Worm (Caenorhabditis elegans): ENCODE data around the gene unc-76.

DNA sequence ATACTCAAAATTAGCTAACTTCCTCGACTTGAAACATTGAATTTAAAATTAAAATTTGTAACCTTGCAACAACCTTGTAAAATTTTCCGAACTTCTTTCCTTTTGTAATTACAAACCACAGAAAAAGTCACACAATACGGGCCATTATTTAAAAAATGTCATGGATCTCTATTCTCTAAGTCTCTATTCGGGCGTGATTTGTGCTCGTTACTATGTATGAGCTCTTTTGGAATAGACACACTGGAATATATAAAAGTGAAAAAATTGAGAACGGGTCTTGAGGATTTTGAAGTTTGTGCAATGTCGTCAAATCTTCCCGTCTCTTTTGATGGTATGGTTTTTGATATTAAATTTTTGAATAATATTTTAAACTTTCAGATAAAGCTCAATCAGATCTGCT is 56.4 kb downstream of the unc-76 start, which contains the start of gene srr-7:
- no peak for TF ChIP-seq tab-1 (GFP tag; IDR thresholded peaks at IDR 0.05)
- no peak for TF ChIP-seq flt-1 (GFP tag; IDR thresholded peaks at IDR 0.05)
- no peak for TF ChIP-seq klf-2 (GFP tag; conservative IDR thresholded peaks at IDR 0.05)
- TF ChIP-seq T22C8.4 (GFP tag; IDR thresholded peaks at IDR 0.05): no peak
- TF ChIP-seq ref-1 (GFP tag; conservative IDR thresholded peaks at IDR 0.05): no peak
- TF ChIP-seq med-1 (GFP tag; optimal IDR thresholded peaks at IDR 0.05; ENCODE audit: insufficient read depth): no peak
- TF ChIP-seq ztf-23 (GFP tag; IDR thresholded peaks at IDR 0.05): no peak
- TF ChIP-seq cog-1 (tag; optimal IDR thresholded peaks at IDR 0.05): no peak
- no peak for TF ChIP-seq ztf-29 (GFP tag; IDR thresholded peaks at IDR 0.05)

All from whole organism, midembryonic.